Worm (Caenorhabditis elegans) whole organism, young adult: Measurements from ENCODE around the gene ttc-4.
"Not testable (repeated sequence)": the region's sequence is repeated elsewhere in the genome, so short reads cannot be mapped to it uniquely, and the experiment has no call there.

ENCODE experiments used
- B0035.1 ChIP-seq: sonication (generic microtip); optimal IDR thresholded peaks from 2 replicates; lab custom pipeline; 2016; ENCODE audit warnings: missing genetic modification characterization, mild to moderate bottlenecking, missing compliant biosample characterization, missing genotype, missing genetic modification reagents
- F10E7.11 ChIP-seq: sonication (generic microtip); optimal IDR thresholded peaks from 2 replicates; lab custom pipeline; 2017; ENCODE audit warnings: mild to moderate bottlenecking, missing genetic modification characterization, moderate library complexity, missing compliant biosample characterization
- F33H1.4 ChIP-seq: fragments of 200-800 bp; sonication (Bioruptor generic); IDR thresholded peaks from 2 replicates; pipeline ENCODE4 v1.3.6; 2022; ENCODE audit warnings: missing genetic modification reagents, missing genetic modification characterization, missing compliant biosample characterization
- F37B4.10 ChIP-seq: fragments of 200-800 bp; sonication (Bioruptor generic); IDR thresholded peaks from 2 replicates; pipeline ENCODE4 v1.3.6; 2022; ENCODE audit warnings: missing genetic modification characterization, missing compliant biosample characterization
- F55B11.4 ChIP-seq: sonication (generic microtip); optimal IDR thresholded peaks from 2 replicates; lab custom pipeline; 2016; ENCODE audit warnings: missing compliant biosample characterization, missing genetic modification characterization, borderline replicate concordance; ENCODE audit not compliant: insufficient read depth
- Y53F4B.3 ChIP-seq: fragments of 200-800 bp; sonication (Bioruptor generic); IDR thresholded peaks from 2 replicates; pipeline ENCODE4 v1.3.6; 2022; ENCODE audit warnings: missing genetic modification reagents, missing genetic modification characterization, missing compliant biosample characterization
- Y56A3A.18 ChIP-seq: fragments of 200-800 bp; sonication (Bioruptor generic); IDR thresholded peaks from 2 replicates; pipeline ENCODE4 v1.3.6; 2022; ENCODE audit warnings: missing genetic modification reagents, missing genetic modification characterization, missing compliant biosample characterization
- atf-7 ChIP-seq: sonication (generic microtip); optimal IDR thresholded peaks from 2 replicates; lab custom pipeline; 2017; ENCODE audit warnings: mild to moderate bottlenecking, missing genetic modification characterization, missing compliant biosample characterization
- attf-3 ChIP-seq: fragments of 200-800 bp; sonication (Bioruptor generic); conservative IDR thresholded peaks from 2 replicates; pipeline ENCODE4 v1.3.6; 2022; ENCODE audit warnings: missing genetic modification reagents, missing genetic modification characterization, missing compliant biosample characterization
- attf-5 ChIP-seq: fragments of 200-800 bp; sonication (Bioruptor generic); optimal IDR thresholded peaks from 2 replicates; lab custom pipeline; 2018; ENCODE audit warnings: mild to moderate bottlenecking, missing genetic modification characterization, missing compliant biosample characterization
- attf-6 ChIP-seq: fragments of 200-800 bp; sonication (Bioruptor generic); IDR thresholded peaks from 2 replicates; pipeline ENCODE4 v1.3.6; 2022; ENCODE audit warnings: missing genetic modification reagents, missing genetic modification characterization, missing compliant biosample characterization
- cebp-2 ChIP-seq: fragments of 200-800 bp; sonication (Bioruptor generic); IDR thresholded peaks from 2 replicates; pipeline ENCODE4 v1.3.6; 2022; ENCODE audit warnings: missing genetic modification characterization, missing compliant biosample characterization
- ceh-27 ChIP-seq: fragments of 200-800 bp; sonication (Bioruptor generic); optimal IDR thresholded peaks from 2 replicates; lab custom pipeline; 2018; ENCODE audit warnings: mild to moderate bottlenecking, missing genetic modification characterization, moderate library complexity, missing compliant biosample characterization
- ceh-40 ChIP-seq: fragments of 200-800 bp; sonication (Bioruptor generic); IDR thresholded peaks from 2 replicates; pipeline ENCODE4 v1.3.6; 2022; ENCODE audit warnings: missing genetic modification characterization, missing compliant biosample characterization
- chd-7 ChIP-seq: sonication (generic microtip); optimal IDR thresholded peaks from 2 replicates; lab custom pipeline; 2016; ENCODE audit warnings: mild to moderate bottlenecking, missing genetic modification characterization, moderate library complexity, missing compliant biosample characterization
- egrh-3 ChIP-seq: fragments of 200-800 bp; sonication (Bioruptor generic); IDR thresholded peaks from 2 replicates; pipeline ENCODE4 v1.3.6; 2022; ENCODE audit warnings: missing genetic modification reagents, missing genetic modification characterization, missing compliant biosample characterization
- him-1 ChIP-seq: sonication (generic microtip); optimal IDR thresholded peaks from 2 replicates; lab custom pipeline; 2016; ENCODE audit warnings: missing genotype, missing genetic modification reagents, missing genetic modification characterization, missing compliant biosample characterization
- hrde-1 ChIP-seq: sonication (generic microtip); optimal IDR thresholded peaks from 2 replicates; lab custom pipeline; 2016; ENCODE audit warnings: missing genetic modification characterization, mild to moderate bottlenecking, missing compliant biosample characterization, moderate library complexity, missing genotype, missing genetic modification reagents, borderline replicate concordance
- lin-26 ChIP-seq: fragments of 200-800 bp; sonication (Bioruptor generic); IDR thresholded peaks from 2 replicates; pipeline ENCODE4 v1.3.6; 2022; ENCODE audit warnings: missing genetic modification reagents, missing genetic modification characterization, missing compliant biosample characterization
- lin-35 ChIP-seq, 3 experiments: fragments of 150-350 bp in 2 of 3; sonication (generic microtip) in 1 of 3; optimal IDR thresholded peaks; 2 replicates each; lab custom pipeline; 2014 to 2018; ENCODE audit warnings: missing biosample characterization in 3 of 3, missing genetic modification characterization in 3 of 3, missing genetic modification reagents in 3 of 3
- lir-1 ChIP-seq: fragments of 200-800 bp; sonication (Bioruptor generic); conservative IDR thresholded peaks from 2 replicates; pipeline ENCODE4 v1.3.6; 2022; ENCODE audit warnings: missing genetic modification reagents, missing genetic modification characterization, missing compliant biosample characterization
- madf-10 ChIP-seq: sonication (generic microtip); optimal IDR thresholded peaks from 2 replicates; lab custom pipeline; 2016; ENCODE audit warnings: mild to moderate bottlenecking, missing genetic modification characterization, missing compliant biosample characterization
- madf-6 ChIP-seq: fragments of 200-800 bp; sonication (Bioruptor generic); IDR thresholded peaks from 2 replicates; pipeline ENCODE4 v1.3.6; 2022; ENCODE audit warnings: missing genetic modification reagents, missing genetic modification characterization, missing compliant biosample characterization
- mel-28 ChIP-seq: sonication (generic microtip); optimal IDR thresholded peaks from 2 replicates; lab custom pipeline; 2016; ENCODE audit warnings: borderline replicate concordance, mild to moderate bottlenecking, missing genetic modification characterization, missing compliant biosample characterization
- nhr-179 ChIP-seq: sonication (generic microtip); optimal IDR thresholded peaks from 2 replicates; lab custom pipeline; 2016; ENCODE audit warnings: mild to moderate bottlenecking, missing genetic modification characterization, missing compliant biosample characterization
- nhr-90 ChIP-seq: sonication (generic microtip); optimal IDR thresholded peaks from 2 replicates; lab custom pipeline; 2016; ENCODE audit warnings: missing genotype, mild to moderate bottlenecking, missing genetic modification characterization, missing compliant biosample characterization
- pbrm-1 ChIP-seq: fragments of 200-800 bp; sonication (Bioruptor generic); IDR thresholded peaks from 2 replicates; pipeline ENCODE4 v1.3.6; 2022; ENCODE audit warnings: missing genetic modification reagents, missing genetic modification characterization, missing compliant biosample characterization
- rcor-1 ChIP-seq: fragments of 200-800 bp; sonication (Bioruptor generic); IDR thresholded peaks from 2 replicates; pipeline ENCODE4 v1.3.6; 2022; ENCODE audit warnings: missing genetic modification reagents, missing genetic modification characterization, missing compliant biosample characterization
- somi-1 ChIP-seq: fragments of 200-800 bp; sonication (Bioruptor generic); optimal IDR thresholded peaks from 2 replicates; lab custom pipeline; 2018; ENCODE audit warnings: mild to moderate bottlenecking, missing genetic modification characterization, missing compliant biosample characterization
- sptf-2 ChIP-seq: fragments of 200-800 bp; sonication (Bioruptor generic); optimal IDR thresholded peaks from 2 replicates; lab custom pipeline; 2018; ENCODE audit warnings: mild to moderate bottlenecking, missing genetic modification characterization, missing compliant biosample characterization
- tbp1 ChIP-seq: fragments of 200-800 bp; sonication (Bioruptor generic); optimal IDR thresholded peaks from 2 replicates; lab custom pipeline; 2018; ENCODE audit warnings: mild to moderate bottlenecking, missing genetic modification characterization, missing compliant biosample characterization
- tbx-9 ChIP-seq: sonication (generic microtip); optimal IDR thresholded peaks from 2 replicates; lab custom pipeline; 2016; ENCODE audit warnings: borderline replicate concordance, missing genetic modification characterization, inconsistent platforms, missing compliant biosample characterization
- xnd-1 ChIP-seq: sonication (generic microtip); optimal IDR thresholded peaks from 2 replicates; lab custom pipeline; 2016; ENCODE audit warnings: missing genotype, missing genetic modification reagents, missing genetic modification characterization, missing compliant biosample characterization
- zfh-2 ChIP-seq: fragments of 200-800 bp; sonication (Bioruptor generic); conservative IDR thresholded peaks from 2 replicates; pipeline ENCODE4 v1.3.6; 2022; ENCODE audit warnings: missing genetic modification reagents, missing genetic modification characterization, missing compliant biosample characterization

ttc-4 gene

ce11 chrII:5630851-5631401 lies 36.4 kb downstream of the ttc-4 start, which contains the start of the genes F59E12.6 and npl-4.1:
Gene F59E12.6 (minus strand): TSS chrII:5630951.
Gene npl-4.1 (plus strand): TSS chrII:5631351.
- not testable (repeated sequence) for TF ChIP-seq pbrm-1 (GFP tag; lab: Robert Waterston, UW); nhr-179 (tag; lab: Kevin White, UChicago); madf-10 (tag; lab: Kevin White, UChicago)
- TF ChIP-seq, all 124 proteins: peak for 0; not testable (repeated sequence) for 124

- TF ChIP-seq attf-3 (GFP tag; lab: Robert Waterston, UW) = peak; percentile 87
- no peak for TF ChIP-seq somi-1 (GFP tag; lab: Kevin White, UChicago)
Observed at ce11 chrII:5633453-5633852, 38.9 kb downstream of the ttc-4 start.

- no peak for TF ChIP-seq ceh-27 (GFP tag; lab: Kevin White, UChicago)
- no peak for TF ChIP-seq rcor-1 (GFP tag; lab: Robert Waterston, UW)
- no peak for TF ChIP-seq xnd-1 (tag; lab: Kevin White, UChicago)
- TF ChIP-seq Y53F4B.3 (GFP tag; lab: Robert Waterston, UW) = no peak
- TF ChIP-seq egrh-3 (GFP tag; lab: Robert Waterston, UW) = no peak
- no peak for TF ChIP-seq F10E7.11 (tag; lab: Kevin White, UChicago)
- no peak for TF ChIP-seq nhr-90 (tag; lab: Kevin White, UChicago)
- TF ChIP-seq attf-6 (GFP tag; lab: Robert Waterston, UW) = no peak
- no peak for TF ChIP-seq lin-35 (GFP tag; optimal IDR thresholded peaks at IDR 0.05; lab: Kevin White, UChicago)
- TF ChIP-seq madf-6 (GFP tag; lab: Robert Waterston, UW) = no peak
- no peak for TF ChIP-seq lir-1 (GFP tag; lab: Robert Waterston, UW)
- no peak for TF ChIP-seq tbx-9 (tag; lab: Kevin White, UChicago)
Observed at ce11 chrII:5636826-5637225, 42.3 kb downstream of the ttc-4 start, which contains the start of gene F59E12.8. Gene F59E12.8 (minus strand): TSS chrII:5636926.

- TF ChIP-seq chd-7 (no peak), attf-5 (no peak), Y56A3A.18 (GFP tag; lab: Robert Waterston, UW) (no peak), hrde-1 (no peak), B0035.1 (tag; lab: Kevin White, UChicago) (no peak), somi-1 (GFP tag; lab: Kevin White, UChicago) (no peak), F33H1.4 (GFP tag; lab: Robert Waterston, UW) (no peak), him-1 (tag; lab: Kevin White, UChicago) (no peak), sptf-2 (GFP tag; lab: Kevin White, UChicago) (no peak), F10E7.11 (tag; lab: Kevin White, UChicago) (no peak), F37B4.10 (no peak), ceh-27 (GFP tag; lab: Kevin White, UChicago) (no peak), attf-6 (GFP tag; lab: Robert Waterston, UW) (no peak), lin-26 (no peak)
- TF ChIP-seq, all 124 proteins: peak for 0
Observed at ce11 chrII:5638059-5638458, 43.5 kb downstream of the ttc-4 start, which contains the start of gene F59E12.3. Gene F59E12.3 (plus strand): TSS chrII:5638359.

- TF ChIP-seq zfh-2 (GFP tag; lab: Robert Waterston, UW) (peak; percentile 56), chd-7 (peak; percentile 2), mel-28 (no peak), F55B11.4 (no peak), tbp1 (GFP tag; lab: Kevin White, UChicago) (no peak), cebp-2 (GFP tag; lab: Robert Waterston, UW) (no peak), atf-7 (tag; lab: Kevin White, UChicago) (no peak), ceh-40 (GFP tag; lab: Robert Waterston, UW) (no peak)
- TF ChIP-seq, all 124 proteins: peak for 2
Observed at ce11 chrII:5640362-5641079, 46.0 kb downstream of the ttc-4 start.
